Worm (Caenorhabditis elegans): ENCODE results near the gene mrp-5.

Gene mrp-5

DNA sequence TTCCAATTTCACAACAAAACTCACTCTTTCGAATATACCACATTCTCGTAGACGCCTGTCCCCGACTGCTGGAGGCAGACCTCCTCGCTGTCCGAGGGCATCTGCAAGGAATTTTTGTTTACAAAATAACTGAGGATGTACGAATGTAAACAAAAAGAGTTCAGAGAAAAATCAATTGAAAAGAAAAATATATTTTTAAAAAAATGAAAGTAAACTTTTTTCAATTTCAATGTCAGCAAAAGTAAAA, at the start of gene mrp-5:
Gene mrp-5, minus strand, starts transcription at position 101 of the 247 bp plus-strand sequence.
- TF ChIP-seq elt-3 (tag; optimal IDR thresholded peaks at IDR 0.05) = no peak
- TF ChIP-seq grh-1 (GFP tag; IDR thresholded peaks at IDR 0.05) = no peak
- no peak for TF ChIP-seq C16A3.4 (tag; optimal IDR thresholded peaks at IDR 0.05)
- TF ChIP-seq ceh-63 (GFP tag; optimal IDR thresholded peaks at IDR 0.05) = no peak
- TF ChIP-seq mab-9 (GFP tag; IDR thresholded peaks at IDR 0.05) = no peak
- no peak for TF ChIP-seq xbp-1 (tag; optimal IDR thresholded peaks at IDR 0.05)

DNA sequence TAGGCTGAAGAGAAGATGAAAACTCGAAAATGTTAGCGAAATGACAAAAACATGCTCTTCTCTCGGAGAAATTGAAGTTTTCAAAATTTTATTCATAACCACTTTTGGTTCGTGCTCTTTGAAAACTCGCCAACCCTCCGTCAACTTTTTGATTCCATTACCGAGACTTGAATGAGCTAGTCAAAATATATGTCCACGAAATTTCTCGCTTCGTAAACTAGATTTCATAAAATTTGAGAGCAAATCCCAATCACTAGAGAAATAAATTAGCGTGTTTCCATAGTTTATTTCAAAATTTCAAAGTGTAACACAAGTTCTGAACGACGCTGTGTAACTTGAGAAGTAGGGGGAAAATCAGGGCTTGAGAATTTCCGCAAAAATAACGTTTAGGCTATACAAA, 47.6 kb upstream of the mrp-5 start:
- TF ChIP-seq lin-13 (GFP tag; optimal IDR thresholded peaks at IDR 0.05) (no peak), ama-1 (optimal IDR thresholded peaks at IDR 0.05) (no peak), pax-3 (tag; optimal IDR thresholded peaks at IDR 0.05) (no peak), hpl-2 (GFP tag; optimal IDR thresholded peaks at IDR 0.05) (no peak), fkh-10 (GFP tag; optimal IDR thresholded peaks at IDR 0.05) (peak; percentile 8), jun-1 (tag; optimal IDR thresholded peaks at IDR 0.05) (no peak), ceh-82 (tag; optimal IDR thresholded peaks at IDR 0.05) (no peak), unc-130 (tag; optimal IDR thresholded peaks at IDR 0.05) (no peak), dsc-1 (tag; optimal IDR thresholded peaks at IDR 0.05) (no peak), unc-86 (tag; optimal IDR thresholded peaks at IDR 0.05) (no peak), nhr-85 (tag) (peak; percentile 14)

DNA sequence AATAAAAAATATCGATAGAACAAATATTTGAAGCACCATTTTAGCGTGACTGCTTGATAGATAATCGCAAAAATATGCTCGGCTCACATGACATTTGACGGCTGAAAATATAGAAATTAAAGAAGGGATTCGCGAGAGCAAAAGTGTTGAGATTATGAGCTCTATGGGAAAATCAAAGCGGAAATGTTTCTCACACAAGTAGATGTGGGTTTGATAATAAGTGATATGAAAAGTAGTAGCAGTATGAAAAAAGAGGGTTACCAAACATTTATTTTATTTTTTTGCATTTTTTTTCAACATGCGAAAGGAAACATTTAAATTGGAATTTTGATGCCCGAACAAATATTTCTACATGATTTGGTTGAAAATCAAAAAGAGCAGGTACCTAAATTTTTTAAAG, 45.2 kb upstream of the mrp-5 start, which contains the start of gene iglr-1:
Gene iglr-1, minus strand, starts transcription at position 101 of the 400 bp plus-strand sequence.
- TF ChIP-seq pag-3 (tag; optimal IDR thresholded peaks at IDR 0.05; ENCODE audit: borderline replicate concordance, insufficient read depth) (no peak), blmp-1 (tag; optimal IDR thresholded peaks at IDR 0.05) (no peak), Y116A8C.19 (tag; optimal IDR thresholded peaks at IDR 0.05; ENCODE audit: borderline replicate concordance) (no peak), efl-3 (GFP tag; optimal IDR thresholded peaks at IDR 0.05) (no peak), snu-23 (GFP tag; optimal IDR thresholded peaks at IDR 0.05) (no peak)

DNA sequence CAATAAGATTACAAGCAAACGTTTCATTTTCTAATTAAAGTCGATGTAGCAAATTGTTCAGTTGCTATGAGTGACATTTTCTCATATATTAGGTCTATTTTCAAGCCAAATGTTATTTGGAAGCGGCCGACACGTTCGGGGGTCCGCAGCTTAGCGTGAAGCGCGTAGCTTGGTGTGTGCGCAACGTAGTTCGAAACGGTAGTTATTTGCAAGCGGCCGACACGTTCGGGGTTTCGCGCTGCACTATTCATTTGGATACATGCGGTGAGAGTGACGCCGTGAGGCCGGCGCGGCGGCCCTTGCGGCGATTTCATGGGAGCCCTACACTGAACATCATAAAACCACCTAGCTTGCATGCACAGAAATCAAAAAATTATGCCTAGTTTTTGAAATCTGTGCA, 42.0 kb upstream of the mrp-5 start:
- TF ChIP-seq lin-13 (GFP tag; optimal IDR thresholded peaks at IDR 0.05) (no peak), snpc-4 (tag; optimal IDR thresholded peaks at IDR 0.05) (peak; percentile 83), nhr-85 (tag) (peak; percentile 26), rnt-1 (tag; optimal IDR thresholded peaks at IDR 0.05) (peak; percentile 17), hlh-17 (GFP tag; optimal IDR thresholded peaks at IDR 0.05; ENCODE audit: borderline replicate concordance) (no peak)

DNA sequence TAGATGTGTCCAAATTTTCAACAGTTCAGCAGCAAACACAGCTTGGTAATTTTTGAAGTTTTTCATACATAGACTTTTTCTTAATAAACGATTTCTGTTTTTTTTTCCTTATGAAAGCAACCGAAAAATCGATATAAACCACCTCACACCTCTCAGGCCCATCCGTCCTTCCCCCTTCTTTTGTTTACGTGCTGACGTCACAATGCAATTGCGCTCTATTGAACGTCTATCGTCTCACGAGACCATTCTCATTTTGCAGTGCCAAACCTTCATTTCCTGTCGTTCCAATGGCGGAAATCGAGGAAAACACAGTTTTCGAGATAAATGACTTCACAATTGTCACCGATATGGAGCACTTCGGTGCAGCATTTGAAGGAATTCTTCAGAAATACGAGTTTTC, 37.2 kb upstream of the mrp-5 start, which contains the start of gene rbg-1:
Gene rbg-1, plus strand, starts transcription at position 260 of the 400 bp plus-strand sequence.
- peak; percentile 1 for TF ChIP-seq elt-2 (tag; optimal IDR thresholded peaks at IDR 0.05)
- peak; percentile 79 for TF ChIP-seq C16A3.4 (tag; optimal IDR thresholded peaks at IDR 0.05)
- peak; percentile 60 to 68 for TF ChIP-seq lsy-2 (tag; optimal IDR thresholded peaks at IDR 0.05)
- TF ChIP-seq xbp-1 (tag; optimal IDR thresholded peaks at IDR 0.05) = peak; percentile 84
- peak; percentile 54 for TF ChIP-seq skn-1 (tag; optimal IDR thresholded peaks at IDR 0.05)
- peak; percentile 88 for TF ChIP-seq snu-23 (GFP tag; optimal IDR thresholded peaks at IDR 0.05)
- peak; percentile 78 for TF ChIP-seq nhr-20 (tag; optimal IDR thresholded peaks at IDR 0.05)
- TF ChIP-seq fos-1 (tag; optimal IDR thresholded peaks at IDR 0.05) = peak; percentile 8
- no peak for TF ChIP-seq pqm-1 (tag; optimal IDR thresholded peaks at IDR 0.05)
- TF ChIP-seq egl-13 (tag; optimal IDR thresholded peaks at IDR 0.05) = no peak
- TF ChIP-seq nhr-85 (tag) = peak; percentile 89
- no peak for TF ChIP-seq C04F5.9 (tag; optimal IDR thresholded peaks at IDR 0.05)
- TF ChIP-seq isw-1 (GFP tag; IDR thresholded peaks at IDR 0.05) = peak; percentile 40; the same call in 1 of the 2 replicates
- peak; percentile 21 for TF ChIP-seq lir-3 (tag; optimal IDR thresholded peaks at IDR 0.05; ENCODE audit: poor library complexity)
- no peak for TF ChIP-seq F16B12.6 (tag; optimal IDR thresholded peaks at IDR 0.05)
- no peak for TF ChIP-seq grh-1 (GFP tag; IDR thresholded peaks at IDR 0.05)
- TF ChIP-seq jun-1 (tag; optimal IDR thresholded peaks at IDR 0.05) = peak; percentile 20
- no peak for TF ChIP-seq tlp-1 (tag; optimal IDR thresholded peaks at IDR 0.05)
- no peak for TF ChIP-seq nhr-28 (tag; optimal IDR thresholded peaks at IDR 0.05)
- TF ChIP-seq hlh-17 (GFP tag; optimal IDR thresholded peaks at IDR 0.05; ENCODE audit: borderline replicate concordance) = no peak
- TF ChIP-seq tbx-2 (tag; optimal IDR thresholded peaks at IDR 0.05) = peak; percentile 61
- no peak for TF ChIP-seq sup-37 (GFP tag; optimal IDR thresholded peaks at IDR 0.05)
- TF ChIP-seq vab-15 (tag; optimal IDR thresholded peaks at IDR 0.05) = no peak
- no peak for TF ChIP-seq zag-1 (tag; optimal IDR thresholded peaks at IDR 0.05)
- TF ChIP-seq ceh-8 (GFP tag; optimal IDR thresholded peaks at IDR 0.05) = no peak
- no peak for TF ChIP-seq lin-39 (tag; optimal IDR thresholded peaks at IDR 0.05)
- TF ChIP-seq ztf-11 (tag; optimal IDR thresholded peaks at IDR 0.05) = no peak
- TF ChIP-seq dsc-1 (tag; optimal IDR thresholded peaks at IDR 0.05) = peak; percentile 14
- peak; percentile 11 for TF ChIP-seq hpl-2 (GFP tag; optimal IDR thresholded peaks at IDR 0.05)
